Fruit fly (Drosophila melanogaster) whole organism, embryonic: ENCODE measurements around the gene Mrm2.
A peak's percentile ranks its signal among the peaks of the same experiment; 100 is the strongest.

Experiments used
- ATbp ChIP-seq: fragments of 200-800 bp; sonication (Bioruptor generic); optimal IDR thresholded peaks from 2 replicates; lab custom pipeline; 2017; ENCODE audit warnings: missing biosample characterization, mild to moderate bottlenecking, missing genetic modification characterization, missing genetic modification reagents
- Atf-2 ChIP-seq: fragments of 200-800 bp; sonication (Bioruptor generic); optimal IDR thresholded peaks from 2 replicates; lab custom pipeline; 2016; ENCODE audit warnings: missing biosample characterization, missing genetic modification characterization
- Atf3 ChIP-seq: fragments of 200-800 bp; sonication (Bioruptor generic); optimal IDR thresholded peaks from 3 replicates; lab custom pipeline; 2016; ENCODE audit warnings: missing biosample characterization, missing genetic modification characterization
- B-H2 ChIP-seq: fragments of 200-800 bp; sonication (Bioruptor generic); optimal IDR thresholded peaks from 2 replicates; lab custom pipeline; 2018; ENCODE audit warnings: missing biosample characterization, mild to moderate bottlenecking, missing genetic modification characterization
- Blimp-1 ChIP-seq: fragments of 200-800 bp; sonication (Bioruptor generic); optimal IDR thresholded peaks from 3 replicates; lab custom pipeline; 2018; ENCODE audit warnings: missing biosample characterization, missing genetic modification characterization, mild to moderate bottlenecking, moderate library complexity, missing genetic modification reagents
- CG10147 ChIP-seq: fragments of 200-800 bp; sonication (Bioruptor generic); optimal IDR thresholded peaks from 2 replicates; lab custom pipeline; 2019; ENCODE audit warnings: missing biosample characterization, mild to moderate bottlenecking, missing genetic modification characterization, moderate library complexity
- CG10267 ChIP-seq: fragments of 200-800 bp; sonication (Bioruptor generic); optimal IDR thresholded peaks from 2 replicates; lab custom pipeline; 2018; ENCODE audit warnings: missing biosample characterization, mild to moderate bottlenecking, missing genetic modification characterization, moderate library complexity
- CG10979 ChIP-seq: fragments of 200-800 bp; sonication (Bioruptor generic); optimal IDR thresholded peaks from 2 replicates; lab custom pipeline; 2018; ENCODE audit warnings: missing biosample characterization, mild to moderate bottlenecking, missing genetic modification characterization, moderate library complexity
- CG11504 ChIP-seq: fragments of 200-800 bp; sonication (Bioruptor generic); optimal IDR thresholded peaks from 3 replicates; lab custom pipeline; 2019; ENCODE audit warnings: missing biosample characterization, mild to moderate bottlenecking, missing genetic modification characterization, moderate library complexity
- CG11560 ChIP-seq: fragments of 200-800 bp; sonication (Bioruptor generic); IDR thresholded peaks from 3 replicates; pipeline ENCODE4 v1.3.6; 2022; ENCODE audit warnings: missing biosample characterization, missing genetic modification characterization
- CG14710 ChIP-seq: fragments of 200-800 bp; sonication (Bioruptor generic); optimal IDR thresholded peaks from 3 replicates; lab custom pipeline; 2019; ENCODE audit warnings: missing biosample characterization, mild to moderate bottlenecking, missing genetic modification characterization, moderate library complexity
- CG1529 ChIP-seq: fragments of 200-800 bp; sonication (Bioruptor generic); optimal IDR thresholded peaks from 3 replicates; lab custom pipeline; 2018; ENCODE audit warnings: missing biosample characterization, missing genetic modification characterization
- CG1602 ChIP-seq: fragments of 200-800 bp; sonication (Bioruptor generic); optimal IDR thresholded peaks from 3 replicates; lab custom pipeline; 2016; ENCODE audit warnings: missing biosample characterization, missing genetic modification characterization
- CG17361 ChIP-seq: fragments of 200-800 bp; sonication (Bioruptor generic); IDR thresholded peaks from 3 replicates; pipeline ENCODE4 v1.3.6; 2022; ENCODE audit warnings: missing biosample characterization, missing genetic modification characterization
- CG17829 ChIP-seq: fragments of 200-800 bp; optimal IDR thresholded peaks from 2 replicates; lab custom pipeline; 2019; ENCODE audit warnings: missing biosample characterization, mild to moderate bottlenecking, missing genetic modification characterization, moderate library complexity
- CG18262 ChIP-seq: fragments of 200-800 bp; optimal IDR thresholded peaks from 3 replicates; lab custom pipeline; 2019; ENCODE audit warnings: missing biosample characterization, mild to moderate bottlenecking, missing genetic modification characterization, moderate library complexity
- CG2712 ChIP-seq: fragments of 200-800 bp; optimal IDR thresholded peaks from 3 replicates; lab custom pipeline; 2019; ENCODE audit warnings: missing biosample characterization, mild to moderate bottlenecking, missing genetic modification characterization, moderate library complexity
- CG2889 ChIP-seq: fragments of 200-800 bp; sonication (Bioruptor generic); IDR thresholded peaks from 3 replicates; pipeline ENCODE4 v1.3.6; 2022; ENCODE audit warnings: missing biosample characterization, missing genetic modification characterization
- CG6254 ChIP-seq: fragments of 200-800 bp; sonication (Bioruptor generic); optimal IDR thresholded peaks from 3 replicates; lab custom pipeline; 2017; ENCODE audit warnings: mild to moderate bottlenecking, missing biosample characterization, missing genetic modification reagents, missing genetic modification characterization
- CG6791 ChIP-seq: fragments of 200-800 bp; sonication (Bioruptor generic); IDR thresholded peaks from 3 replicates; pipeline ENCODE4 v1.3.6; 2022; ENCODE audit warnings: missing biosample characterization, missing genetic modification characterization; ENCODE audit not compliant: partially characterized antibody
- CG7839 ChIP-seq: fragments of 200-800 bp; sonication (Bioruptor generic); optimal IDR thresholded peaks from 3 replicates; lab custom pipeline; 2018; ENCODE audit warnings: missing biosample characterization, mild to moderate bottlenecking, missing genetic modification characterization, moderate library complexity
- CrebB ChIP-seq: fragments of 200-800 bp; sonication (Bioruptor generic); optimal IDR thresholded peaks from 3 replicates; lab custom pipeline; 2018; ENCODE audit warnings: missing biosample characterization, mild to moderate bottlenecking, missing genetic modification characterization
- Hand ChIP-seq: fragments of 200-800 bp; sonication (Bioruptor generic); optimal IDR thresholded peaks from 2 replicates; lab custom pipeline; 2017; ENCODE audit warnings: mild to moderate bottlenecking, missing biosample characterization, missing genetic modification reagents, missing genetic modification characterization
- Hr39 ChIP-seq: fragments of >200 bp; optimal IDR thresholded peaks from 2 replicates; lab custom pipeline; 2017
- MBD-R2 ChIP-seq: fragments of 200-800 bp; sonication (Bioruptor generic); IDR thresholded peaks from 2 replicates; pipeline ENCODE4 v1.3.6; 2022; ENCODE audit warnings: missing biosample characterization, missing genetic modification characterization
- Rx ChIP-seq: fragments of 200-800 bp; sonication (Bioruptor generic); IDR thresholded peaks from 2 replicates; pipeline ENCODE4 v1.3.6; 2022; ENCODE audit warnings: missing biosample characterization, missing genetic modification characterization
- Spps ChIP-seq: fragments of 200-800 bp; sonication (Bioruptor generic); optimal IDR thresholded peaks from 2 replicates; lab custom pipeline; 2018; ENCODE audit warnings: missing biosample characterization, mild to moderate bottlenecking, missing genetic modification characterization
- Sry-β ChIP-seq: fragments of 200-800 bp; sonication (Bioruptor generic); optimal IDR thresholded peaks from 2 replicates; lab custom pipeline; 2018; ENCODE audit warnings: missing biosample characterization, mild to moderate bottlenecking, missing genetic modification characterization, moderate library complexity
- Xrp1 ChIP-seq: fragments of 200-800 bp; sonication (Bioruptor generic); IDR thresholded peaks from 2 replicates; pipeline ENCODE4 v1.3.6; 2022; ENCODE audit warnings: missing biosample characterization, missing genetic modification characterization
- amos ChIP-seq: fragments of 200-800 bp; sonication (Bioruptor generic); IDR thresholded peaks from 2 replicates; pipeline ENCODE4 v1.3.6; 2022; ENCODE audit warnings: missing biosample characterization, missing genetic modification characterization; ENCODE audit not compliant: partially characterized antibody
- ara ChIP-seq: fragments of 200-800 bp; sonication (Bioruptor generic); IDR thresholded peaks from 2 replicates; pipeline ENCODE4 v1.3.6; 2022; ENCODE audit warnings: missing biosample characterization, missing genetic modification characterization
- ash1 ChIP-seq: fragments of 200-800 bp; sonication (Bioruptor generic); optimal IDR thresholded peaks from 2 replicates; lab custom pipeline; 2018; ENCODE audit warnings: missing biosample characterization, mild to moderate bottlenecking, missing genetic modification characterization
- bigmax ChIP-seq: fragments of 200-800 bp; sonication (Bioruptor generic); optimal IDR thresholded peaks from 2 replicates; lab custom pipeline; 2018; ENCODE audit warnings: missing biosample characterization, mild to moderate bottlenecking, missing genetic modification characterization
- dati ChIP-seq: fragments of 200-800 bp; sonication (Bioruptor generic); IDR thresholded peaks from 2 replicates; pipeline ENCODE4 v1.3.6; 2022; ENCODE audit warnings: missing biosample characterization, missing genetic modification characterization
- dimm ChIP-seq: fragments of 200-800 bp; sonication (Bioruptor generic); IDR thresholded peaks from 2 replicates; pipeline ENCODE4 v1.3.6; 2022; ENCODE audit warnings: missing biosample characterization, missing genetic modification characterization
- ind ChIP-seq: fragments of 200-800 bp; sonication (Bioruptor generic); optimal IDR thresholded peaks from 3 replicates; lab custom pipeline; 2016; ENCODE audit warnings: missing biosample characterization, missing genetic modification characterization
- jumu ChIP-seq: fragments of 200-800 bp; sonication (Bioruptor generic); optimal IDR thresholded peaks from 3 replicates; lab custom pipeline; 2016; ENCODE audit warnings: missing biosample characterization, missing genetic modification characterization
- lov ChIP-seq, 2 experiments: fragments of 200-800 bp in 1 of 2; fragments of >200 bp in 1 of 2; sonication (Bioruptor generic) in 1 of 2; IDR thresholded peaks in 1 of 2; optimal IDR thresholded peaks in 1 of 2; 2 replicates in 1 of 2; 3 replicates in 1 of 2; pipeline versions ENCODE4 v1.3.6 to Lab custom; 2017 to 2022; ENCODE audit warnings: missing biosample characterization in 1 of 2, missing genetic modification characterization in 1 of 2
- nmo ChIP-seq: fragments of 200-800 bp; sonication (Bioruptor generic); optimal IDR thresholded peaks from 2 replicates; lab custom pipeline; 2018; ENCODE audit warnings: missing biosample characterization, mild to moderate bottlenecking, missing genetic modification characterization, moderate library complexity
- odd ChIP-seq: fragments of 200-800 bp; sonication (Bioruptor generic); optimal IDR thresholded peaks from 2 replicates; lab custom pipeline; 2017; ENCODE audit warnings: missing biosample characterization, mild to moderate bottlenecking, missing genetic modification characterization
- phol ChIP-seq: fragments of 200-800 bp; sonication (Bioruptor generic); optimal IDR thresholded peaks from 3 replicates; lab custom pipeline; 2018; ENCODE audit warnings: missing biosample characterization, mild to moderate bottlenecking, missing genetic modification characterization, moderate library complexity
- pum ChIP-seq: fragments of 200-800 bp; sonication (Bioruptor generic); optimal IDR thresholded peaks from 2 replicates; lab custom pipeline; 2016; ENCODE audit warnings: missing biosample characterization, missing genetic modification characterization
- rib ChIP-seq: fragments of 200-800 bp; sonication (Bioruptor generic); IDR thresholded peaks from 2 replicates; pipeline ENCODE4 v1.3.6; 2022; ENCODE audit warnings: missing biosample characterization, missing genetic modification characterization
- sc ChIP-seq, 3 experiments: fragments of >200 bp in 2 of 3; fragments of 200-800 bp in 1 of 3; sonication (Bioruptor generic) in 1 of 3; optimal IDR thresholded peaks; 2 replicates in 2 of 3; 3 replicates in 1 of 3; lab custom pipeline; 2017; ENCODE audit warnings: mild to moderate bottlenecking in 1 of 3, missing biosample characterization in 1 of 3, missing genetic modification characterization in 1 of 3, missing genetic modification reagents in 1 of 3
- sens ChIP-seq: fragments of 200-800 bp; sonication (Bioruptor generic); peaks from one replicate; lab custom pipeline; 2016; ENCODE audit warnings: missing biosample characterization, missing genetic modification characterization
- sqz ChIP-seq: fragments of 200-800 bp; sonication (Bioruptor generic); optimal IDR thresholded peaks from 3 replicates; lab custom pipeline; 2018; ENCODE audit warnings: missing biosample characterization, mild to moderate bottlenecking, missing genetic modification characterization
- tin ChIP-seq: fragments of 200-800 bp; sonication (Bioruptor generic); optimal IDR thresholded peaks from 3 replicates; lab custom pipeline; 2016; ENCODE audit warnings: missing biosample characterization, missing genetic modification characterization
- zf30C ChIP-seq: fragments of 200-800 bp; sonication (Bioruptor generic); optimal IDR thresholded peaks from 3 replicates; lab custom pipeline; 2018; ENCODE audit warnings: missing biosample characterization, mild to moderate bottlenecking, missing genetic modification characterization

The Mrm2 gene

dm6 chr3R:19840545-19840944 lies 20.9 kb upstream of the Mrm2 start, which contains the start of gene CG31459 (continued):
- no peak for TF ChIP-seq MBD-R2
- no peak for TF ChIP-seq tin (GFP tag; lab: Kevin White, UChicago)

DNA sequence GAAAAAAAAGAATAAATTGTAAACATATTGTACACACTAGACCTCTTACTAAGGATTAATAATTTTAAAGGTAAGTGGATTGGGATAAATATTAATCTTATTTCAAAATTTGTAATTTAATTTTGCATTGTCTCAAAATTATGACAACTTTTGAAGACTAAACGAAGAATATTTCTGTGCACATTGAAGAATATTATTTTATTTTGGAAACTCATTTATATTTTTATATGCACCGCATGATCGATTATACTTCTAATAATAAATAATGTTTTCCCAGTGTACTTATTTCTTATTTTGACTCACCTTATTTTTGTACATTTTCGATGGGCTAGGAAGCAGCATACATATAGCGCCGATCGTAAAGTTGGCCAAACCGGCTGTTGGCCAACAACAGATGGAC lies 17.5 kb upstream of the Mrm2 start:
- TF ChIP-seq B-H2 (no peak), ara (GFP tag; lab: Robert Waterston, UW) (no peak), CG6254 (GFP tag; lab: Kevin White, UChicago) (no peak), ind (GFP tag; lab: Kevin White, UChicago) (no peak), bigmax (GFP tag; lab: Kevin White, UChicago) (no peak), dati (GFP tag; lab: Robert Waterston, UW) (no peak), zf30C (no peak), ash1 (no peak), CG14710 (peak; percentile 35), CG1529 (GFP tag; lab: Kevin White, UChicago) (no peak), sens (GFP tag; lab: Kevin White, UChicago) (peak; percentile 0), CG10979 (tag; lab: Kevin White, UChicago) (peak; percentile 54), nmo (GFP tag; lab: Kevin White, UChicago) (peak; percentile 26), CrebB (tag; lab: Kevin White, UChicago) (no peak), pum (GFP tag; lab: Kevin White, UChicago) (no peak), CG10267 (tag; lab: Kevin White, UChicago) (peak; percentile 18), phol (tag; lab: Kevin White, UChicago) (peak; percentile 43), CG17829 (peak; percentile 33), Spps (peak; percentile 35), Blimp-1 (peak; percentile 35), CG11504 (peak; percentile 10), CG2712 (tag; lab: Kevin White, UChicago) (peak; percentile 49), CG18262 (peak; percentile 64), lov (optimal IDR thresholded peaks at IDR 0.05; lab: Kevin White, UChicago) (no peak), lov (GFP tag; IDR thresholded peaks at IDR 0.05; lab: Robert Waterston, UW) (no peak), ATbp (GFP tag; lab: Kevin White, UChicago) (no peak), dimm (no peak), CG6791 (GFP tag; lab: Robert Waterston, UW) (no peak), CG17361 (GFP tag; lab: Robert Waterston, UW) (peak; percentile 54; the same call in 2 of the 3 replicates), Xrp1 (GFP tag; lab: Robert Waterston, UW) (peak; percentile 28; the same call in 1 of the 2 replicates), CG7839 (tag; lab: Kevin White, UChicago) (peak; percentile 5)

DNA sequence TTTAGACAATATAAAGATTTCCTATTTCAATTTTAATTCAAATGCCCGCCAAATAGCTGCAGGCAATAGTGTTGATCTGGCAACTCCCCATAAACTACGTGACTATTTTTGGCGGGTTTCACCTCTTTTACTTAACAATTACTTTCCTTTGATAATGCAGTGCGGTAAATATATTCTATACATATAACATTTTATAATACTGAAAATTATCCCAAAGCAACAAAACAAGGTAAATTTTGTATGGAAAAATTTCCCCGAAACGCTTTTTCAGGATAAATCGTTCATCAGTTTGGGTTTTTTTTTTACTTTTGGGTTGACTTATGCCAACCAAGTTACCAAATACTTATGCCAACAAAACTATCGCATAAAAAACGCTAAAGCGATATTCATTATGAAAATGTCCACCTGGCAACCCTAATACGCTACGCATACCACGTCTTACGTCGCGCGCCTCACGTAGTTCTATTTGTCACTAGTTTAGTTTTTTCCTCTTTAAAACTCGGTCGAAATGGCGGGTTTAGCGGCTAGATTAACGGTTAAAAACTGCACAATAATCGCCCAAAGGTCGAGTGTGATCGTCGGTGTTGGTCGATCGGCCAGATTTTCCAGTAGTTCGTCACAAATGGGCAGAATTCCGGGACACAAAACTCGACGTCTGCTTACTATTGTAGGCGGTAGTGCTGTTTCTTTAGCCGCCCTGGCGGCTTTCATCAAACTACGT lies 14.4 kb upstream of the Mrm2 start, which contains the start of gene MICU3:
TSS of gene MICU3 (plus strand) at position 442 of the 721 bp plus-strand sequence.
- TF ChIP-seq CG11560 (no peak), rib (GFP tag; lab: Robert Waterston, UW) (0 out of 2 replicates have a peak, but pooled peaks have one; percentile 13), Sry-β (GFP tag; lab: Kevin White, UChicago) (peak; percentile 83), CG10147 (GFP tag; lab: Kevin White, UChicago) (peak; percentile 80), amos (GFP tag; lab: Robert Waterston, UW) (peak; percentile 73), Atf-2 (GFP tag; lab: Kevin White, UChicago) (peak; percentile 42), sc (optimal IDR thresholded peaks at IDR 0.05; lab: Kevin White, UChicago) (no peak), sc (GFP tag; optimal IDR thresholded peaks at IDR 0.05; lab: Kevin White, UChicago) (no peak), Hand (GFP tag; lab: Kevin White, UChicago) (no peak), CG2889 (GFP tag; lab: Robert Waterston, UW) (0 out of 3 replicates have a peak, but pooled peaks have one; percentile 52), sqz (GFP tag; lab: Kevin White, UChicago) (peak; percentile 11), Rx (GFP tag; lab: Robert Waterston, UW) (peak; percentile 43; the same call in 1 of the 2 replicates), ara (GFP tag; lab: Robert Waterston, UW) (0 out of 2 replicates have a peak, but pooled peaks have one; percentile 37), Atf3 (peak; percentile 52), odd (GFP tag; lab: Kevin White, UChicago) (no peak), jumu (GFP tag; lab: Kevin White, UChicago) (peak; percentile 68), CG1602 (GFP tag; lab: Kevin White, UChicago) (peak; percentile 79), Hr39 (lab: Kevin White, UChicago) (no peak)
